Fruit fly (Drosophila melanogaster) whole organism, wandering third instar larva: ENCODE measurements around the gene Ubx.
A peak's percentile ranks its signal among the peaks of the same experiment; 100 is the strongest.

Source experiments
- CG32264 ChIP-seq: fragments of 200-800 bp; sonication (Bioruptor generic); optimal IDR thresholded peaks from 2 replicates; lab custom pipeline; 2016; ENCODE audit warnings: missing biosample characterization, missing genetic modification characterization
- CrebA ChIP-seq: fragments of 200-800 bp; sonication (Bioruptor generic); optimal IDR thresholded peaks from 2 replicates; lab custom pipeline; 2016; ENCODE audit warnings: missing biosample characterization, mild to moderate bottlenecking, missing genetic modification characterization, borderline replicate concordance
- Dfd ChIP-seq: fragments of >200 bp; optimal IDR thresholded peaks from 2 replicates; lab custom pipeline; 2017; ENCODE audit warnings: missing biosample characterization, missing genetic modification characterization
- Dif ChIP-seq: fragments of 200-275, 200-300 bp; sonication (Bioruptor generic); optimal IDR thresholded peaks from 2 replicates; lab custom pipeline; 2018; ENCODE audit warnings: missing biosample characterization, missing genetic modification characterization; ENCODE audit not compliant: partially characterized antibody
- GATAd ChIP-seq: sonication (Bioruptor generic); optimal IDR thresholded peaks from 2 replicates; lab custom pipeline; 2016; ENCODE audit warnings: missing biosample characterization, missing genetic modification characterization
- Hnf4 ChIP-seq: fragments of 200-800 bp; sonication (Bioruptor generic); optimal IDR thresholded peaks from 2 replicates; lab custom pipeline; 2016; ENCODE audit warnings: missing biosample characterization, mild to moderate bottlenecking, missing genetic modification characterization
- Hr78 ChIP-seq: fragments of >200 bp; optimal IDR thresholded peaks from 2 replicates; lab custom pipeline; 2017; ENCODE audit warnings: missing biosample characterization, missing genetic modification characterization
- Hr83 ChIP-seq: fragments of 200-300 bp; sonication (Bioruptor generic); optimal IDR thresholded peaks from 2 replicates; lab custom pipeline; 2016; ENCODE audit warnings: missing biosample characterization, mild to moderate bottlenecking, missing genetic modification characterization, moderate library complexity; ENCODE audit not compliant: poor library complexity, severe bottlenecking
- Jra ChIP-seq: sonication (Bioruptor generic); optimal IDR thresholded peaks from 2 replicates; lab custom pipeline; 2016; ENCODE audit warnings: missing biosample characterization, missing genetic modification characterization
- Mio ChIP-seq: sonication (Bioruptor generic); optimal IDR thresholded peaks from 2 replicates; lab custom pipeline; 2016; ENCODE audit warnings: missing biosample characterization, missing genetic modification characterization
- N ChIP-seq: fragments of >200 bp; optimal IDR thresholded peaks from 2 replicates; lab custom pipeline; 2018; ENCODE audit warnings: missing biosample characterization, missing external identifiers, missing genetic modification characterization
- OdsH ChIP-seq: fragments of 200-800 bp; sonication (Bioruptor generic); optimal IDR thresholded peaks from 2 replicates; lab custom pipeline; 2016; ENCODE audit warnings: missing biosample characterization, mild to moderate bottlenecking, missing genetic modification characterization
- Rel ChIP-seq, 2 experiments: fragments of 200-800 bp; sonication (Bioruptor generic) in 1 of 2; optimal IDR thresholded peaks; 2 replicates in 1 of 2; 3 replicates in 1 of 2; lab custom pipeline; 2016 to 2019; ENCODE audit warnings: mild to moderate bottlenecking in 2 of 2, missing biosample characterization in 2 of 2, missing genetic modification characterization in 2 of 2, moderate library complexity in 1 of 2
- Sp1 ChIP-seq: fragments of 200-800 bp; sonication (Bioruptor generic); optimal IDR thresholded peaks from 3 replicates; lab custom pipeline; 2019; ENCODE audit warnings: missing biosample characterization, mild to moderate bottlenecking, missing genetic modification characterization, moderate library complexity
- Vsx2 ChIP-seq: fragments of 200-300, 225-300 bp; sonication (Bioruptor generic); optimal IDR thresholded peaks from 2 replicates; lab custom pipeline; 2018; ENCODE audit warnings: missing biosample characterization, missing genetic modification characterization; ENCODE audit not compliant: partially characterized antibody
- br ChIP-seq: fragments of 200-800 bp; sonication (Bioruptor generic); optimal IDR thresholded peaks from 2 replicates; lab custom pipeline; 2016; ENCODE audit warnings: missing biosample characterization, missing genetic modification characterization
- brk ChIP-seq: fragments of 200-800 bp; sonication (Bioruptor generic); optimal IDR thresholded peaks from 2 replicates; lab custom pipeline; 2016; ENCODE audit warnings: missing biosample characterization, mild to moderate bottlenecking, missing genetic modification characterization
- dl ChIP-seq, 2 experiments: fragments of 175-275, 200-275 bp in 1 of 2; fragments of 200-275 bp in 1 of 2; sonication (Bioruptor generic); optimal IDR thresholded peaks; lab custom pipeline; 2018; ENCODE audit warnings: mild to moderate bottlenecking in 2 of 2, missing biosample characterization in 2 of 2, missing genetic modification characterization in 2 of 2, moderate library complexity in 2 of 2; ENCODE audit not compliant: partially characterized antibody in 2 of 2, insufficient read depth in 1 of 2
- dmrt93B ChIP-seq: fragments of 200-800 bp; sonication (Bioruptor generic); optimal IDR thresholded peaks from 2 replicates; lab custom pipeline; 2018; ENCODE audit warnings: missing biosample characterization, mild to moderate bottlenecking, missing genetic modification characterization
- dsf ChIP-seq: sonication (Bioruptor generic); optimal IDR thresholded peaks from 2 replicates; lab custom pipeline; 2016; ENCODE audit warnings: missing biosample characterization, missing genetic modification characterization, borderline replicate concordance
- ey ChIP-seq: fragments of 200-800 bp; sonication (Bioruptor generic); optimal IDR thresholded peaks from 2 replicates; lab custom pipeline; 2016; ENCODE audit warnings: missing biosample characterization, missing genetic modification characterization
- foxo ChIP-seq, 2 experiments: fragments of 200-800 bp; sonication (Bioruptor generic); optimal IDR thresholded peaks; 2 replicates in 1 of 2; 3 replicates in 1 of 2; lab custom pipeline; 2016 to 2017; ENCODE audit warnings: missing biosample characterization in 2 of 2, missing genetic modification characterization in 2 of 2
- fru ChIP-seq: fragments of 200-800 bp; sonication (Bioruptor generic); optimal IDR thresholded peaks from 3 replicates; lab custom pipeline; 2016; ENCODE audit warnings: missing biosample characterization, mild to moderate bottlenecking, missing genetic modification characterization
- h ChIP-seq: fragments of 200-800 bp; sonication (Bioruptor generic); optimal IDR thresholded peaks from 3 replicates; lab custom pipeline; 2016; ENCODE audit warnings: missing biosample characterization, mild to moderate bottlenecking, missing genetic modification characterization
- lola ChIP-seq: fragments of >200 bp; optimal IDR thresholded peaks from 2 replicates; lab custom pipeline; 2017; ENCODE audit warnings: missing biosample characterization, missing genetic modification characterization
- pan ChIP-seq: fragments of >200 bp; optimal IDR thresholded peaks from 2 replicates; lab custom pipeline; 2017
- psq ChIP-seq: fragments of 200-800 bp; sonication (Bioruptor generic); optimal IDR thresholded peaks from 3 replicates; lab custom pipeline; 2017; ENCODE audit warnings: missing biosample characterization, mild to moderate bottlenecking, missing genetic modification characterization, moderate library complexity
- rgr ChIP-seq: fragments of 200-800 bp; sonication (Bioruptor generic); optimal IDR thresholded peaks from 3 replicates; lab custom pipeline; 2016; ENCODE audit warnings: missing biosample characterization, mild to moderate bottlenecking, missing genetic modification characterization
- sage ChIP-seq: fragments of 200-800 bp; sonication (Bioruptor generic); optimal IDR thresholded peaks from 2 replicates; lab custom pipeline; 2016; ENCODE audit warnings: missing biosample characterization, mild to moderate bottlenecking, missing genetic modification characterization
- sv ChIP-seq: fragments of 200-800 bp; sonication (Bioruptor generic); optimal IDR thresholded peaks from 3 replicates; lab custom pipeline; 2016; ENCODE audit warnings: missing biosample characterization, missing genetic modification characterization
- tai ChIP-seq: sonication (Bioruptor generic); optimal IDR thresholded peaks from 2 replicates; lab custom pipeline; 2016; ENCODE audit warnings: missing biosample characterization, missing genetic modification characterization
- usp ChIP-seq: fragments of >200 bp; optimal IDR thresholded peaks from 2 replicates; lab custom pipeline; 2017; ENCODE audit warnings: missing biosample characterization, missing genetic modification characterization
- woc ChIP-seq: sonication (Bioruptor generic); optimal IDR thresholded peaks from 2 replicates; lab custom pipeline; 2016; ENCODE audit warnings: missing biosample characterization, mild to moderate bottlenecking, missing genetic modification characterization

The Ubx gene

DNA sequence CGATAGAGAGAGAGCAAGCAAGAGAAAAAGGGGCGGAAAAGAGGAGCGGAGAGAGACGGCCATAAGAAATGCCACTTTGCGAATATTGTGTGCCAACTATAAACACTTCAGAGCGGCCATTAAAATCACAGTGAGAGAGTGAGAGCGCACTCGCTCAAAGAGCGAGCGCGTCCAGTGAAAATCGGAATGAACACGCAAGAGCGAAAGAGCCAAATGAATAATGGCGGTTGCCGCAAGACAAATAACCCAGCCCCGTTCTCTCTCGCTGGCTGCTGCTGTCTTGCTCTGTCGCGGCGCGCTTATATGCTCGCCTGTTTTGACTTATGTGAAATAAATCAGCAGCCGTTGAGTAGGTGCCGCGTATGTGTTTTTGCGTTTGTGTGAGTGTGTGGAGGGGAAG, 31.4 kb downstream of the Ubx start:
- TF ChIP-seq Rel (GFP tag; optimal IDR thresholded peaks at IDR 0.05; lab: Kevin White, UChicago) = no peak
- TF ChIP-seq Rel (tag; optimal IDR thresholded peaks at IDR 0.05; lab: Kevin White, UChicago) = no peak
- TF ChIP-seq psq (GFP tag; lab: Kevin White, UChicago) = peak; percentile 25
- TF ChIP-seq dsf = no peak
- TF ChIP-seq Sp1 = no peak
- TF ChIP-seq dl (GFP tag; optimal IDR thresholded peaks at IDR 0.05; lab: Kevin White, UChicago; ENCODE audit: insufficient read depth in 1 of 2, partially characterized antibody in 2 of 2) = peak; percentile 68 to 83
- no peak for TF ChIP-seq sage
- TF ChIP-seq Dif (GFP tag; lab: Kevin White, UChicago) = peak; percentile 85
- TF ChIP-seq Jra (GFP tag; lab: Kevin White, UChicago) = no peak
- no peak for TF ChIP-seq OdsH
- TF ChIP-seq usp (GFP tag; lab: Kevin White, UChicago) = no peak
- TF ChIP-seq h (GFP tag; lab: Kevin White, UChicago) = peak; percentile 24
- TF ChIP-seq fru (GFP tag; lab: Kevin White, UChicago) = no peak
- TF ChIP-seq Hr78 (GFP tag; lab: Kevin White, UChicago) = no peak
- TF ChIP-seq CG32264 (GFP tag; lab: Kevin White, UChicago) = no peak

DNA sequence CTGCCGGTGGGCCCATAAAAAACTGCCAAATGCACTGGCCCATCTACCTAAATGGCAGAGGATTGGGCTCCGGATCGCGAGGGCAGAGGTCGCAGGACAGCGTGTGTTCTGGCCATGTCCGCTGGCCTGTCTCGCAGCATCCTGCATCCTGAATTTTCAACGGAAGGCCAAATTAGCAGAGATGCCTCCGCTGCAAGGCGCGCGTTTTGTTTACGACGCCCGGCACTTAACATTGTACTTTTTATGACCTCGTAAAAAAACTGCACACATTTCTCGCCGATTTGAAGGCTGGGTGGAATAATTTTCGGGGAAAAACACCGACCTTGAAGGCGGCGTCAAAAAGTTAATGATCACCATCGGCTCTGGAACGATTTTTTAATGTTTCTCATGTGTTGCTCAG, 33.3 kb downstream of the Ubx start:
- TF ChIP-seq Hnf4 (GFP tag; lab: Kevin White, UChicago) = no peak
- TF ChIP-seq N = no peak
- no peak for TF ChIP-seq tai (GFP tag; lab: Kevin White, UChicago)
- no peak for TF ChIP-seq lola
- TF ChIP-seq Mio (GFP tag; lab: Kevin White, UChicago) = no peak
- TF ChIP-seq Hr78 (GFP tag; lab: Kevin White, UChicago) = no peak
- no peak for TF ChIP-seq h (GFP tag; lab: Kevin White, UChicago)
- TF ChIP-seq br = no peak
- TF ChIP-seq Vsx2 (GFP tag; lab: Kevin White, UChicago) = no peak
- no peak for TF ChIP-seq woc (GFP tag; lab: Kevin White, UChicago)
- TF ChIP-seq psq (GFP tag; lab: Kevin White, UChicago) = no peak
- TF ChIP-seq pan (lab: Kevin White, UChicago) = no peak
- TF ChIP-seq foxo (GFP tag; optimal IDR thresholded peaks at IDR 0.05; lab: Kevin White, UChicago) = no peak
- TF ChIP-seq dmrt93B = no peak
- TF ChIP-seq GATAd (GFP tag; lab: Kevin White, UChicago) = no peak
- no peak for TF ChIP-seq CrebA (GFP tag; lab: Kevin White, UChicago)
- no peak for TF ChIP-seq Hr83 (GFP tag; lab: Kevin White, UChicago)

- TF ChIP-seq brk (GFP tag; lab: Kevin White, UChicago) = no peak
- TF ChIP-seq Mio (GFP tag; lab: Kevin White, UChicago) = no peak
- no peak for TF ChIP-seq woc (GFP tag; lab: Kevin White, UChicago)
- TF ChIP-seq Hr78 (GFP tag; lab: Kevin White, UChicago) = no peak
- TF ChIP-seq rgr (GFP tag; lab: Kevin White, UChicago) = no peak
- no peak for TF ChIP-seq OdsH
- TF ChIP-seq sv (GFP tag; lab: Kevin White, UChicago) = no peak
- no peak for TF ChIP-seq tai (GFP tag; lab: Kevin White, UChicago)
Measured at dm6 chr3R:16682901-16683300, 51.3 kb downstream of the Ubx start.

DNA sequence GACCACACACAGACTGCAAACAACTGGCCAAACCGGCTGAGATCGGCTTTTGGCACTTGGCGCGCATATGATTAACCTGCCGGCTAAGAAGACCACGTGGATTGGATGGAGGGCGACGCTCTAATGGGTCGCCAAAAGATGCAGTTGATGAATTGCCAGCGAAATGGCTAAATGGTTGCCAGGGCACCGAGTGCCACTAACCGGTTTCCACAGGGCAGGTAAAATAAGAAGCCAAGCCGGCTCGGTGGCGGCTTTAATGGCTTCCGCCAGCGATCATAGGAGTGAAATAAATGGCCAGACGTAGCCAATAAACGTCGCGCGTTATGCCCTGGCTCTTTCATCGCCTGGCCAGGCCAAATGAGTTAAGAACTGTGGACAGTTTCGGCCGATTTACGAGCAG, 56.3 kb downstream of the Ubx start:
- TF ChIP-seq woc (GFP tag; lab: Kevin White, UChicago) (no peak), Hnf4 (GFP tag; lab: Kevin White, UChicago) (no peak), Dfd (no peak), GATAd (GFP tag; lab: Kevin White, UChicago) (no peak), tai (GFP tag; lab: Kevin White, UChicago) (no peak), ey (GFP tag; lab: Kevin White, UChicago) (no peak), Dif (GFP tag; lab: Kevin White, UChicago) (no peak), CrebA (GFP tag; lab: Kevin White, UChicago) (no peak), sage (no peak), foxo (GFP tag; optimal IDR thresholded peaks at IDR 0.05; lab: Kevin White, UChicago) (no peak), pan (lab: Kevin White, UChicago) (no peak), CG32264 (GFP tag; lab: Kevin White, UChicago) (no peak)
- TF ChIP-seq, all 38 proteins: peak for 0
